Worm (Caenorhabditis elegans) whole organism, L4 larva: ENCODE measurements around the gene zhit-2.

Source experiments
- F37D6.2 ChIP-seq: sonication (generic microtip); optimal IDR thresholded peaks from 2 replicates; lab custom pipeline; 2016; ENCODE audit warnings: mild to moderate bottlenecking, missing genetic modification characterization, missing compliant biosample characterization
- T20F7.1 ChIP-seq: fragments of 200-800 bp; sonication (Bioruptor generic); optimal IDR thresholded peaks from 2 replicates; lab custom pipeline; 2018; ENCODE audit warnings: mild to moderate bottlenecking, missing genetic modification characterization, missing compliant biosample characterization
- T26A8.4 ChIP-seq: fragments of 200-800 bp; sonication (Bioruptor generic); IDR thresholded peaks from 2 replicates; pipeline ENCODE4 v1.3.6; 2022; ENCODE audit warnings: missing genetic modification characterization, missing compliant biosample characterization
- Y48G9A.11 ChIP-seq: fragments of 200-800 bp; sonication (Bioruptor generic); IDR thresholded peaks from 2 replicates; pipeline ENCODE4 v1.3.6; 2022; ENCODE audit warnings: missing genetic modification reagents, missing genetic modification characterization, missing compliant biosample characterization
- Y75B8A.6 ChIP-seq: fragments of 200-800 bp; sonication (Bioruptor generic); IDR thresholded peaks from 2 replicates; pipeline ENCODE4 v1.3.6; 2022; ENCODE audit warnings: missing genetic modification reagents, missing genetic modification characterization, missing compliant biosample characterization
- aha-1 ChIP-seq: fragments of 150-350 bp; peaks from one replicate; lab custom pipeline; 2014; ENCODE audit warnings: missing biosample characterization, missing genetic modification characterization
- arid-1 ChIP-seq: fragments of 200-800 bp; sonication (Bioruptor generic); conservative IDR thresholded peaks from 2 replicates; pipeline ENCODE4 v1.3.6; 2022; ENCODE audit warnings: missing genetic modification reagents, missing genetic modification characterization, missing compliant biosample characterization
- ceh-20 ChIP-seq: fragments of 200-800 bp; sonication (Bioruptor generic); IDR thresholded peaks from 2 replicates; pipeline ENCODE4 v1.3.6; 2022; ENCODE audit warnings: missing genetic modification reagents, missing genetic modification characterization, missing compliant biosample characterization
- ceh-32 ChIP-seq: sonication (generic microtip); optimal IDR thresholded peaks from 2 replicates; lab custom pipeline; 2016; ENCODE audit warnings: mild to moderate bottlenecking, missing genetic modification characterization, missing compliant biosample characterization; ENCODE audit not compliant: poor library complexity
- ceh-82 ChIP-seq: sonication (generic microtip); optimal IDR thresholded peaks from 2 replicates; lab custom pipeline; 2017; ENCODE audit warnings: missing biosample characterization, missing genetic modification characterization
- cey-2 ChIP-seq: sonication (generic microtip); optimal IDR thresholded peaks from 3 replicates; lab custom pipeline; 2017; ENCODE audit warnings: missing genetic modification characterization, mild to moderate bottlenecking, missing compliant biosample characterization, antibody characterized with exemption, borderline replicate concordance; ENCODE audit not compliant: insufficient read depth
- ctbp-1 ChIP-seq: fragments of 200-800 bp; sonication (Bioruptor generic); IDR thresholded peaks from 2 replicates; pipeline ENCODE4 v1.3.6; 2022; ENCODE audit warnings: missing genetic modification reagents, missing genetic modification characterization, missing compliant biosample characterization
- dmd-6 ChIP-seq: fragments of 200-800 bp; sonication (Bioruptor generic); IDR thresholded peaks from 2 replicates; pipeline ENCODE4 v1.3.6; 2022; ENCODE audit warnings: missing genetic modification reagents, missing genetic modification characterization, missing compliant biosample characterization
- dmd-8 ChIP-seq: fragments of 200-800 bp; sonication (Bioruptor generic); IDR thresholded peaks from 2 replicates; pipeline ENCODE4 v1.3.6; 2022; ENCODE audit warnings: missing genetic modification characterization, missing compliant biosample characterization
- dpl-1 ChIP-seq: fragments of 150-350 bp; optimal IDR thresholded peaks from 2 replicates; lab custom pipeline; 2014; ENCODE audit warnings: missing biosample characterization, missing genetic modification reagents, missing genetic modification characterization
- dve-1 ChIP-seq: sonication (generic microtip); optimal IDR thresholded peaks from 2 replicates; lab custom pipeline; 2017; ENCODE audit warnings: antibody characterized with exemption, mild to moderate bottlenecking, missing genetic modification characterization, missing compliant biosample characterization; ENCODE audit not compliant: insufficient read depth
- egl-27 ChIP-seq: sonication (generic microtip); optimal IDR thresholded peaks from 3 replicates; lab custom pipeline; 2017; ENCODE audit warnings: missing biosample characterization, missing genetic modification reagents, missing genetic modification characterization
- egl-43 ChIP-seq: fragments of 200-800 bp; sonication (Bioruptor generic); IDR thresholded peaks from 2 replicates; pipeline ENCODE4 v1.3.6; 2022; ENCODE audit warnings: missing genetic modification reagents, missing genetic modification characterization, missing compliant biosample characterization
- gei-8 ChIP-seq: fragments of 200-800 bp; sonication (Bioruptor generic); optimal IDR thresholded peaks from 2 replicates; lab custom pipeline; 2018; ENCODE audit warnings: mild to moderate bottlenecking, missing genetic modification characterization, missing compliant biosample characterization
- hmg-1.1 ChIP-seq: fragments of 200-800 bp; sonication (Bioruptor generic); IDR thresholded peaks from 2 replicates; pipeline ENCODE4 v1.3.6; 2022; ENCODE audit warnings: missing genetic modification reagents, missing genetic modification characterization, missing compliant biosample characterization
- jun-1 ChIP-seq: fragments of 150-350 bp; optimal IDR thresholded peaks from 2 replicates; lab custom pipeline; 2014; ENCODE audit warnings: missing biosample characterization, missing genetic modification reagents, missing genetic modification characterization
- lim-7 ChIP-seq: fragments of 200-800 bp; sonication (Bioruptor generic); IDR thresholded peaks from 2 replicates; pipeline ENCODE4 v1.3.6; 2022; ENCODE audit warnings: missing genetic modification characterization, missing compliant biosample characterization
- lin-1 ChIP-seq: fragments of 200-800 bp; sonication (Bioruptor generic); IDR thresholded peaks from 2 replicates; pipeline ENCODE4 v1.3.6; 2022; ENCODE audit warnings: missing genetic modification reagents, missing genetic modification characterization, missing compliant biosample characterization
- lin-13 ChIP-seq: fragments of 150-350 bp; optimal IDR thresholded peaks from 2 replicates; lab custom pipeline; 2014; ENCODE audit warnings: missing biosample characterization, missing genetic modification reagents, missing genetic modification characterization
- lin-38 ChIP-seq: fragments of 200-800 bp; sonication (Bioruptor generic); IDR thresholded peaks from 2 replicates; pipeline ENCODE4 v1.3.6; 2022; ENCODE audit warnings: missing genetic modification reagents, missing genetic modification characterization, missing compliant biosample characterization
- lin-39 ChIP-seq: fragments of 150-350 bp; optimal IDR thresholded peaks from 2 replicates; lab custom pipeline; 2014; ENCODE audit warnings: missing biosample characterization, missing genetic modification reagents, missing genetic modification characterization
- lsy-2 ChIP-seq, 2 experiments: fragments of 150-350 bp in 1 of 2; sonication (generic microtip) in 1 of 2; optimal IDR thresholded peaks; 2 replicates each; lab custom pipeline; 2014 to 2017; ENCODE audit warnings: missing biosample characterization in 2 of 2, missing genetic modification characterization in 2 of 2
- mdt-29 ChIP-seq: fragments of 200-800 bp; sonication (Bioruptor generic); IDR thresholded peaks from 2 replicates; pipeline ENCODE4 v1.3.6; 2022; ENCODE audit warnings: missing genetic modification reagents, missing genetic modification characterization, missing compliant biosample characterization
- mxl-2 ChIP-seq: fragments of 200-800 bp; sonication (Bioruptor generic); conservative IDR thresholded peaks from 2 replicates; pipeline ENCODE4 v1.3.6; 2022; ENCODE audit warnings: missing genetic modification reagents, missing genetic modification characterization, missing compliant biosample characterization
- mxl-3 ChIP-seq: fragments of 200-800 bp; sonication (Bioruptor generic); optimal IDR thresholded peaks from 2 replicates; lab custom pipeline; 2018; ENCODE audit warnings: mild to moderate bottlenecking, missing genetic modification characterization, missing compliant biosample characterization
- nhr-102 ChIP-seq: sonication (generic microtip); optimal IDR thresholded peaks from 2 replicates; lab custom pipeline; 2016; ENCODE audit warnings: mild to moderate bottlenecking, missing genetic modification characterization, moderate library complexity, missing compliant biosample characterization
- nhr-111 ChIP-seq: fragments of 200-800 bp; sonication (Bioruptor generic); optimal IDR thresholded peaks from 2 replicates; lab custom pipeline; 2018; ENCODE audit warnings: mild to moderate bottlenecking, missing genetic modification characterization, missing compliant biosample characterization
- nhr-25 ChIP-seq: sonication (generic microtip); optimal IDR thresholded peaks from 2 replicates; lab custom pipeline; 2017; ENCODE audit warnings: missing genetic modification characterization, mild to moderate bottlenecking, missing compliant biosample characterization, antibody characterized with exemption, moderate library complexity, borderline replicate concordance; ENCODE audit not compliant: insufficient read depth
- nhr-28 ChIP-seq: fragments of 150-350 bp; optimal IDR thresholded peaks from 2 replicates; lab custom pipeline; 2014; ENCODE audit warnings: missing biosample characterization, missing genetic modification characterization
- nhr-48 ChIP-seq: sonication (generic microtip); optimal IDR thresholded peaks from 2 replicates; lab custom pipeline; 2016; ENCODE audit warnings: mild to moderate bottlenecking, missing genetic modification characterization, missing compliant biosample characterization
- nhr-6 ChIP-seq: fragments of 150-350 bp; optimal IDR thresholded peaks from 2 replicates; lab custom pipeline; 2014; ENCODE audit warnings: missing biosample characterization, missing genetic modification characterization
- nhr-77 ChIP-seq: fragments of 150-350 bp; optimal IDR thresholded peaks from 2 replicates; lab custom pipeline; 2014; ENCODE audit warnings: missing biosample characterization, missing genetic modification characterization
- pha-4 ChIP-seq, 2 experiments: fragments of 150-350 bp in 1 of 2; fragments of 200-800 bp in 1 of 2; sonication (Bioruptor generic) in 1 of 2; IDR thresholded peaks in 1 of 2; optimal IDR thresholded peaks in 1 of 2; 2 replicates each; pipeline versions ENCODE4 v1.3.6 to Lab custom; 2014 to 2022; ENCODE audit warnings: missing genetic modification characterization in 2 of 2, missing genetic modification reagents in 2 of 2, missing biosample characterization in 1 of 2, missing compliant biosample characterization in 1 of 2
- php-3 ChIP-seq: fragments of 200-800 bp; sonication (Bioruptor generic); IDR thresholded peaks from 2 replicates; pipeline ENCODE4 v1.3.6; 2022; ENCODE audit warnings: missing genetic modification reagents, missing genetic modification characterization, missing compliant biosample characterization
- pqm-1 ChIP-seq: sonication (generic microtip); optimal IDR thresholded peaks from 2 replicates; lab custom pipeline; 2017; ENCODE audit warnings: missing biosample characterization, missing genetic modification characterization
- rbr-2 ChIP-seq: sonication (generic microtip); optimal IDR thresholded peaks from 2 replicates; lab custom pipeline; 2016; ENCODE audit warnings: missing genotype, missing genetic modification characterization, missing compliant biosample characterization
- sdz-12 ChIP-seq: fragments of 200-800 bp; sonication (Bioruptor generic); optimal IDR thresholded peaks from 2 replicates; lab custom pipeline; 2018; ENCODE audit warnings: mild to moderate bottlenecking, missing genetic modification characterization, missing compliant biosample characterization
- snpc-4 ChIP-seq: fragments of 150-350 bp; optimal IDR thresholded peaks from 2 replicates; lab custom pipeline; 2014; ENCODE audit warnings: missing biosample characterization, missing genetic modification characterization
- spr-1 ChIP-seq: sonication (generic microtip); optimal IDR thresholded peaks from 2 replicates; lab custom pipeline; 2016; ENCODE audit warnings: mild to moderate bottlenecking, missing genetic modification characterization, missing compliant biosample characterization
- spr-3 ChIP-seq: fragments of 200-800 bp; sonication (Bioruptor generic); optimal IDR thresholded peaks from 2 replicates; lab custom pipeline; 2018; ENCODE audit warnings: mild to moderate bottlenecking, missing genetic modification characterization, missing compliant biosample characterization
- tra-1 ChIP-seq: fragments of 200-800 bp; sonication (Bioruptor generic); IDR thresholded peaks from 2 replicates; pipeline ENCODE4 v1.3.6; 2022; ENCODE audit warnings: missing genetic modification reagents, missing genetic modification characterization, missing compliant biosample characterization
- vab-7 ChIP-seq: fragments of 200-800 bp; sonication (Bioruptor generic); IDR thresholded peaks from 2 replicates; pipeline ENCODE4 v1.3.6; 2022; ENCODE audit warnings: missing genetic modification reagents, missing genetic modification characterization, missing compliant biosample characterization
- zfp-3 ChIP-seq: fragments of 200-800 bp; sonication (Bioruptor generic); conservative IDR thresholded peaks from 2 replicates; pipeline ENCODE4 v1.3.6; 2022; ENCODE audit warnings: missing genetic modification reagents, missing genetic modification characterization, missing compliant biosample characterization
- zip-11 ChIP-seq: fragments of 200-800 bp; sonication (Bioruptor generic); IDR thresholded peaks from 2 replicates; pipeline ENCODE4 v1.3.6; 2022; ENCODE audit warnings: missing genetic modification characterization, missing compliant biosample characterization
- ztf-7 ChIP-seq: fragments of 150-350 bp; optimal IDR thresholded peaks from 2 replicates; lab custom pipeline; 2014; ENCODE audit warnings: missing biosample characterization, missing genetic modification characterization

zhit-2 gene

DNA sequence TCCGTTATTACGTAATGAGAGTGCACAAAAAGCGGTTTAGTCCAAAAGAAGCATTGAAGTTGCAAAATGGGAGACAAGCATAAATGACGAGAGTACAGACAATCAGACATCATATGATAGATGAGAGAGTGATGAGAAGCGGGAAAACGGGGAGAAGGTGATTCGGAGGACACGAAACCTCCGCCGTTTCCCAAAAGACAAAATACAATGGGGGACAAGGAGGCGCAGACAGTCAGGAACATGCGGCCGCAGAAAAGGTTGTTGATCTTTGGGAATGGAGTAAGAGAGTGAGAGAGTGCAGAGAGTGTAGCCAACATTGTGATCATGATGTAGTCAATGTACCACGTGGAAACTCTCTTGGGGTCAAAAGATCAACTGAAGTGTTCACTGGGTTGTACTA lies 6.5 kb downstream of the zhit-2 start:
- TF ChIP-seq tra-1 (GFP tag; lab: Robert Waterston, UW) = peak; percentile 91
- peak; percentile 89 for TF ChIP-seq ctbp-1 (GFP tag; lab: Robert Waterston, UW)
- peak; percentile 87 for TF ChIP-seq gei-8
- TF ChIP-seq ceh-82 (tag; lab: Kevin White, UChicago) = no peak
- TF ChIP-seq lsy-2 (tag; optimal IDR thresholded peaks at IDR 0.05; lab: Kevin White, UChicago) = peak; percentile 84 to 89
- peak; percentile 98 for TF ChIP-seq nhr-48 (tag; lab: Kevin White, UChicago)
- TF ChIP-seq dpl-1 (GFP tag; lab: Kevin White, UChicago) = peak; percentile 64
- TF ChIP-seq arid-1 = peak; percentile 83
- no peak for TF ChIP-seq vab-7
- no peak for TF ChIP-seq snpc-4 (tag; lab: Kevin White, UChicago)
- TF ChIP-seq dve-1 (tag; lab: Kevin White, UChicago) = peak; percentile 97
- no peak for TF ChIP-seq nhr-111 (GFP tag; lab: Kevin White, UChicago)
- peak; percentile 91 for TF ChIP-seq lin-1 (GFP tag; lab: Robert Waterston, UW)
- TF ChIP-seq jun-1 (tag; lab: Kevin White, UChicago) = peak; percentile 79
- peak; percentile 86 for TF ChIP-seq pha-4 (GFP tag; IDR thresholded peaks at IDR 0.05; lab: Robert Waterston, UW)
- peak; percentile 87 for TF ChIP-seq pha-4 (tag; optimal IDR thresholded peaks at IDR 0.05; lab: Kevin White, UChicago)
- TF ChIP-seq nhr-28 = peak; percentile 100
- TF ChIP-seq nhr-25 (tag; lab: Kevin White, UChicago) = peak; percentile 93
- TF ChIP-seq ceh-32 (tag; lab: Kevin White, UChicago) = peak; percentile 32
- TF ChIP-seq egl-43 (GFP tag; lab: Robert Waterston, UW) = peak; percentile 89; the same call in 1 of the 2 replicates
- peak; percentile 85 for TF ChIP-seq nhr-6 (tag; lab: Kevin White, UChicago)
- peak; percentile 72; the same call in 1 of the 2 replicates for TF ChIP-seq dmd-8 (GFP tag; lab: Robert Waterston, UW)
- peak; percentile 81 for TF ChIP-seq lin-13
- no peak for TF ChIP-seq zip-11
- peak; percentile 83 for TF ChIP-seq zfp-3 (GFP tag; lab: Robert Waterston, UW)
- peak; percentile 87 for TF ChIP-seq nhr-102 (tag; lab: Kevin White, UChicago)
- TF ChIP-seq T20F7.1 (GFP tag; lab: Kevin White, UChicago) = peak; percentile 71
- peak; percentile 88 for TF ChIP-seq rbr-2 (tag; lab: Kevin White, UChicago)
- TF ChIP-seq mdt-29 (GFP tag; lab: Robert Waterston, UW) = peak; percentile 67
- peak; percentile 86 for TF ChIP-seq cey-2 (tag; lab: Kevin White, UChicago)
- peak; percentile 88 for TF ChIP-seq ceh-20 (GFP tag; lab: Robert Waterston, UW)
- peak; percentile 98 for TF ChIP-seq dmd-6 (GFP tag; lab: Robert Waterston, UW)
- peak; percentile 81 for TF ChIP-seq nhr-77
- peak; percentile 54; the same call in 1 of the 2 replicates for TF ChIP-seq mxl-2
- no peak for TF ChIP-seq sdz-12 (GFP tag; lab: Kevin White, UChicago)
- no peak; the same call in 1 of the 2 replicates for TF ChIP-seq lim-7
- TF ChIP-seq F37D6.2 = peak; percentile 68
- TF ChIP-seq Y75B8A.6 = no peak
- TF ChIP-seq php-3 (GFP tag; lab: Robert Waterston, UW) = peak; percentile 65; the same call in 1 of the 2 replicates
- peak; percentile 76 for TF ChIP-seq T26A8.4 (GFP tag; lab: Robert Waterston, UW)
- TF ChIP-seq lin-39 = no peak
- peak; percentile 99 for TF ChIP-seq aha-1 (tag; lab: Kevin White, UChicago)
- peak; percentile 20 for TF ChIP-seq spr-3 (GFP tag; lab: Kevin White, UChicago)
- TF ChIP-seq Y48G9A.11 (GFP tag; lab: Robert Waterston, UW) = no peak
- peak; percentile 74 for TF ChIP-seq ztf-7
- TF ChIP-seq pqm-1 (tag; lab: Kevin White, UChicago) = peak; percentile 50
- peak; percentile 42 for TF ChIP-seq egl-27 (tag; lab: Kevin White, UChicago)
- TF ChIP-seq spr-1 (tag; lab: Kevin White, UChicago) = peak; percentile 74
- peak; percentile 99 for TF ChIP-seq mxl-3
- peak; percentile 61 for TF ChIP-seq lin-38 (GFP tag; lab: Robert Waterston, UW)
- peak; percentile 81 for TF ChIP-seq hmg-1.1 (GFP tag; lab: Robert Waterston, UW)
